Fruit fly (Drosophila melanogaster) whole organism, embryonic: ENCODE measurements around the gene CG9760.

Experiments used
- CG10267 ChIP-seq: fragments of 200-800 bp; sonication (Bioruptor generic); optimal IDR thresholded peaks from 2 replicates; lab custom pipeline; 2018; ENCODE audit warnings: missing biosample characterization, mild to moderate bottlenecking, missing genetic modification characterization, moderate library complexity
- CG10543 ChIP-seq: fragments of 200-800 bp; sonication (Bioruptor generic); optimal IDR thresholded peaks from 3 replicates; lab custom pipeline; 2017; ENCODE audit warnings: missing biosample characterization, mild to moderate bottlenecking, missing genetic modification characterization, moderate library complexity
- CG10654 ChIP-seq: fragments of 200-800 bp; sonication (Bioruptor generic); optimal IDR thresholded peaks from 2 replicates; lab custom pipeline; 2016; ENCODE audit warnings: missing biosample characterization, missing genetic modification characterization
- CG10959 ChIP-seq: fragments of 200-800 bp; sonication (Bioruptor generic); IDR thresholded peaks from 2 replicates; pipeline ENCODE4 v1.3.6; 2022; ENCODE audit warnings: missing biosample characterization, missing genetic modification characterization
- CG11398 ChIP-seq: fragments of 200-800 bp; sonication (Bioruptor generic); optimal IDR thresholded peaks from 2 replicates; lab custom pipeline; 2016; ENCODE audit warnings: missing biosample characterization, missing genetic modification characterization
- CG11504 ChIP-seq: fragments of 200-800 bp; sonication (Bioruptor generic); optimal IDR thresholded peaks from 3 replicates; lab custom pipeline; 2019; ENCODE audit warnings: missing biosample characterization, mild to moderate bottlenecking, missing genetic modification characterization, moderate library complexity
- CG11560 ChIP-seq: fragments of 200-800 bp; sonication (Bioruptor generic); IDR thresholded peaks from 3 replicates; pipeline ENCODE4 v1.3.6; 2022; ENCODE audit warnings: missing biosample characterization, missing genetic modification characterization
- CG12104 ChIP-seq: fragments of 200-800 bp; sonication (Bioruptor generic); optimal IDR thresholded peaks from 3 replicates; lab custom pipeline; 2016; ENCODE audit warnings: missing biosample characterization, missing genetic modification characterization
- CG1233 ChIP-seq: fragments of 200-800 bp; sonication (Bioruptor generic); optimal IDR thresholded peaks from 4 replicates; lab custom pipeline; 2018; ENCODE audit warnings: missing biosample characterization, mild to moderate bottlenecking, missing genetic modification characterization
- CG12659 ChIP-seq: fragments of 200-800 bp; sonication (Bioruptor generic); optimal IDR thresholded peaks from 3 replicates; lab custom pipeline; 2017; ENCODE audit warnings: mild to moderate bottlenecking, missing biosample characterization, missing genetic modification reagents, missing genetic modification characterization
- CG12744 ChIP-seq: fragments of 200-800 bp; sonication (Bioruptor generic); optimal IDR thresholded peaks from 2 replicates; lab custom pipeline; 2016; ENCODE audit warnings: missing biosample characterization, missing genetic modification characterization
- CG13424 ChIP-seq: fragments of 200-800 bp; sonication (Bioruptor generic); optimal IDR thresholded peaks from 2 replicates; lab custom pipeline; 2019; ENCODE audit warnings: missing biosample characterization, mild to moderate bottlenecking, missing genetic modification characterization, moderate library complexity
- CG13894 ChIP-seq: fragments of 200-800 bp; sonication (Bioruptor generic); optimal IDR thresholded peaks from 3 replicates; lab custom pipeline; 2018; ENCODE audit warnings: missing biosample characterization, mild to moderate bottlenecking, missing genetic modification characterization, moderate library complexity
- CG16863 ChIP-seq: fragments of 200-800 bp; sonication (Bioruptor generic); optimal IDR thresholded peaks from 3 replicates; lab custom pipeline; 2016; ENCODE audit warnings: missing biosample characterization, missing genetic modification characterization
- CG18619 ChIP-seq: fragments of 200-800 bp; sonication (Bioruptor generic); optimal IDR thresholded peaks from 3 replicates; lab custom pipeline; 2017; ENCODE audit warnings: missing biosample characterization, mild to moderate bottlenecking, missing genetic modification characterization
- CG2875 ChIP-seq: fragments of 200-800 bp; sonication (Bioruptor generic); optimal IDR thresholded peaks from 2 replicates; lab custom pipeline; 2017; ENCODE audit warnings: missing biosample characterization, mild to moderate bottlenecking, missing genetic modification characterization, missing genetic modification reagents
- CG31365 ChIP-seq: fragments of 200-800 bp; sonication (Bioruptor generic); optimal IDR thresholded peaks from 2 replicates; lab custom pipeline; 2018; ENCODE audit warnings: missing biosample characterization, mild to moderate bottlenecking, missing genetic modification characterization
- CG33557 ChIP-seq: fragments of 200-800 bp; sonication (Bioruptor generic); optimal IDR thresholded peaks from 2 replicates; lab custom pipeline; 2019; ENCODE audit warnings: missing biosample characterization, mild to moderate bottlenecking, missing genetic modification characterization, moderate library complexity
- CG3847 ChIP-seq: fragments of 200-800 bp; sonication (Bioruptor generic); IDR thresholded peaks from 2 replicates; pipeline ENCODE4 v1.3.6; 2022; ENCODE audit warnings: missing biosample characterization, missing genetic modification characterization
- CG42726 ChIP-seq: fragments of 200-800 bp; sonication (Bioruptor generic); IDR thresholded peaks from 2 replicates; pipeline ENCODE4 v1.3.6; 2022; ENCODE audit warnings: missing biosample characterization, missing genetic modification characterization; ENCODE audit not compliant: partially characterized antibody
- CG4404 ChIP-seq: fragments of 200-800 bp; sonication (Bioruptor generic); IDR thresholded peaks from 2 replicates; pipeline ENCODE4 v1.3.6; 2022; ENCODE audit warnings: missing biosample characterization, missing genetic modification characterization
- CG7963 ChIP-seq: fragments of 200-800 bp; sonication (Bioruptor generic); IDR thresholded peaks from 3 replicates; pipeline ENCODE4 v1.3.6; 2022; ENCODE audit warnings: missing biosample characterization, missing genetic modification characterization; ENCODE audit not compliant: partially characterized antibody
- CG8765 ChIP-seq: fragments of 200-800 bp; sonication (Bioruptor generic); IDR thresholded peaks from 2 replicates; pipeline ENCODE4 v1.3.6; 2022; ENCODE audit warnings: missing biosample characterization, missing genetic modification characterization
- CG9215 ChIP-seq: fragments of 200-800 bp; sonication (Bioruptor generic); IDR thresholded peaks from 2 replicates; pipeline ENCODE4 v1.3.6; 2022; ENCODE audit warnings: missing biosample characterization, missing genetic modification characterization
- CG9727 ChIP-seq: fragments of 200-800 bp; sonication (Bioruptor generic); optimal IDR thresholded peaks from 3 replicates; lab custom pipeline; 2017; ENCODE audit warnings: missing biosample characterization, mild to moderate bottlenecking, missing genetic modification characterization
- CG9876 ChIP-seq: fragments of 200-800 bp; sonication (Bioruptor generic); optimal IDR thresholded peaks from 2 replicates; lab custom pipeline; 2016; ENCODE audit warnings: missing biosample characterization, missing genetic modification characterization
- D19B ChIP-seq: fragments of 200-800 bp; sonication (Bioruptor generic); optimal IDR thresholded peaks from 2 replicates; lab custom pipeline; 2017; ENCODE audit warnings: missing biosample characterization, mild to moderate bottlenecking, missing genetic modification characterization
- Dek ChIP-seq: fragments of 200-800 bp; sonication (Bioruptor generic); optimal IDR thresholded peaks from 3 replicates; lab custom pipeline; 2019; ENCODE audit warnings: missing biosample characterization, mild to moderate bottlenecking, missing genetic modification characterization, moderate library complexity
- Dp ChIP-seq: fragments of 200-800 bp; sonication (Bioruptor generic); optimal IDR thresholded peaks from 2 replicates; lab custom pipeline; 2018; ENCODE audit warnings: missing biosample characterization, mild to moderate bottlenecking, missing genetic modification characterization, moderate library complexity
- Myb ChIP-seq: fragments of 200-800 bp; sonication (Bioruptor generic); optimal IDR thresholded peaks from 2 replicates; lab custom pipeline; 2016; ENCODE audit warnings: missing biosample characterization, missing genetic modification characterization
- Oli ChIP-seq: fragments of 200-800 bp; sonication (Bioruptor generic); optimal IDR thresholded peaks from 2 replicates; lab custom pipeline; 2018; ENCODE audit warnings: missing biosample characterization, mild to moderate bottlenecking, missing genetic modification characterization, moderate library complexity
- Spps ChIP-seq: fragments of 200-800 bp; sonication (Bioruptor generic); optimal IDR thresholded peaks from 2 replicates; lab custom pipeline; 2018; ENCODE audit warnings: missing biosample characterization, mild to moderate bottlenecking, missing genetic modification characterization
- ase ChIP-seq: fragments of 200-800 bp; sonication (Bioruptor generic); IDR thresholded peaks from 3 replicates; pipeline ENCODE4 v1.3.6; 2022; ENCODE audit warnings: missing biosample characterization, missing genetic modification characterization
- bowl ChIP-seq: fragments of 200-800 bp; sonication (Bioruptor generic); IDR thresholded peaks from 2 replicates; pipeline ENCODE4 v1.3.6; 2022; ENCODE audit warnings: missing biosample characterization, missing genetic modification characterization
- dm ChIP-seq: fragments of 200-800 bp; sonication (Bioruptor generic); optimal IDR thresholded peaks from 3 replicates; lab custom pipeline; 2016; ENCODE audit warnings: missing biosample characterization, missing genetic modification characterization
- dmrt11E ChIP-seq: fragments of 200-800 bp; sonication (Bioruptor generic); optimal IDR thresholded peaks from 3 replicates; lab custom pipeline; 2018; ENCODE audit warnings: missing biosample characterization, mild to moderate bottlenecking, missing genetic modification characterization, moderate library complexity
- dpn ChIP-seq, 2 experiments: fragments of 200-800 bp; sonication (Bioruptor generic); optimal IDR thresholded peaks; 3 replicates each; lab custom pipeline; 2016; ENCODE audit warnings: missing biosample characterization in 2 of 2, missing genetic modification characterization in 2 of 2
- eyg ChIP-seq: fragments of 200-800 bp; sonication (Bioruptor generic); optimal IDR thresholded peaks from 3 replicates; lab custom pipeline; 2016; ENCODE audit warnings: missing biosample characterization, missing genetic modification characterization
- fd102C ChIP-seq: fragments of 200-800 bp; sonication (Bioruptor generic); optimal IDR thresholded peaks from 2 replicates; lab custom pipeline; 2018; ENCODE audit warnings: missing biosample characterization, mild to moderate bottlenecking, missing genetic modification characterization, moderate library complexity
- gcm ChIP-seq: fragments of 200-800 bp; sonication (Bioruptor generic); optimal IDR thresholded peaks from 2 replicates; lab custom pipeline; 2019; ENCODE audit warnings: missing biosample characterization, mild to moderate bottlenecking, missing genetic modification characterization, moderate library complexity
- grn ChIP-seq: fragments of 200-800 bp; sonication (Bioruptor generic); optimal IDR thresholded peaks from 3 replicates; lab custom pipeline; 2017; ENCODE audit warnings: missing biosample characterization, missing genetic modification characterization
- hkb ChIP-seq, 2 experiments: fragments of 200-800 bp in 1 of 2; fragments of >200 bp in 1 of 2; sonication (Bioruptor generic) in 1 of 2; IDR thresholded peaks in 1 of 2; optimal IDR thresholded peaks in 1 of 2; 2 replicates each; pipeline versions ENCODE4 v1.3.6 to Lab custom; 2017 to 2022; ENCODE audit warnings: missing biosample characterization in 1 of 2, missing genetic modification characterization in 1 of 2
- lmd ChIP-seq: fragments of 200-800 bp; sonication (Bioruptor generic); IDR thresholded peaks from 2 replicates; pipeline ENCODE4 v1.3.6; 2022; ENCODE audit warnings: missing biosample characterization, missing genetic modification characterization
- lola ChIP-seq, 3 experiments: fragments of >200 bp in 2 of 3; fragments of 200-800 bp in 1 of 3; sonication (Bioruptor generic) in 1 of 3; optimal IDR thresholded peaks; 2 replicates each; lab custom pipeline; 2017 to 2019; ENCODE audit warnings: missing biosample characterization in 3 of 3, missing genetic modification characterization in 3 of 3, mild to moderate bottlenecking in 1 of 3, moderate library complexity in 1 of 3
- org-1 ChIP-seq: fragments of 200-800 bp; sonication (Bioruptor generic); optimal IDR thresholded peaks from 2 replicates; lab custom pipeline; 2017; ENCODE audit warnings: missing biosample characterization, missing genetic modification characterization
- sd ChIP-seq: fragments of 200-800 bp; sonication (Bioruptor generic); optimal IDR thresholded peaks from 3 replicates; lab custom pipeline; 2018; ENCODE audit warnings: missing biosample characterization, mild to moderate bottlenecking, missing genetic modification characterization, moderate library complexity
- shn ChIP-seq: fragments of 200-800 bp; sonication (Bioruptor generic); optimal IDR thresholded peaks from 3 replicates; lab custom pipeline; 2016; ENCODE audit warnings: missing biosample characterization, missing genetic modification characterization
- slou ChIP-seq: fragments of 200-800 bp; sonication (Bioruptor generic); optimal IDR thresholded peaks from 3 replicates; lab custom pipeline; 2016; ENCODE audit warnings: missing biosample characterization, missing genetic modification characterization
- stc ChIP-seq: fragments of 200-800 bp; sonication (Bioruptor generic); IDR thresholded peaks from 2 replicates; pipeline ENCODE4 v1.3.6; 2022; ENCODE audit warnings: missing biosample characterization, missing genetic modification characterization
- yki ChIP-seq: fragments of >200 bp; optimal IDR thresholded peaks from 3 replicates; lab custom pipeline; 2018

The CG9760 gene

dm6 chr3L:12131918-12132317 is 31.6 kb downstream of the CG9760 start, which contains the start of gene DEF8 (continued):
- TF ChIP-seq dpn (GFP tag; optimal IDR thresholded peaks at IDR 0.05; lab: Kevin White, UChicago) (peak; percentile 33 to 88), Dek (tag; lab: Kevin White, UChicago) (peak; percentile 86), hkb (optimal IDR thresholded peaks at IDR 0.05; lab: Kevin White, UChicago) (no peak), hkb (GFP tag; IDR thresholded peaks at IDR 0.05; lab: Robert Waterston, UW) (peak; percentile 89), shn (peak; percentile 26), Oli (tag; lab: Kevin White, UChicago) (peak; percentile 85), Myb (GFP tag; lab: Kevin White, UChicago) (peak; percentile 4), CG9876 (GFP tag; lab: Kevin White, UChicago) (no peak), org-1 (GFP tag; lab: Kevin White, UChicago) (peak; percentile 31), CG42726 (GFP tag; lab: Robert Waterston, UW) (0 out of 2 replicates have a peak, but pooled peaks have one; percentile 37), CG9215 (GFP tag; lab: Robert Waterston, UW) (peak; percentile 58), CG18619 (GFP tag; lab: Kevin White, UChicago) (peak; percentile 83), Dp (GFP tag; lab: Kevin White, UChicago) (peak; percentile 18), CG16863 (GFP tag; lab: Kevin White, UChicago) (peak; percentile 45), CG11504 (peak; percentile 92), D19B (GFP tag; lab: Kevin White, UChicago) (no peak), CG13424 (tag; lab: Kevin White, UChicago) (peak; percentile 87), CG12659 (GFP tag; lab: Kevin White, UChicago) (peak; percentile 87), CG12744 (no peak), fd102C (GFP tag; lab: Kevin White, UChicago) (no peak), CG11560 (tag; lab: Robert Waterston, UW) (peak; percentile 60; the same call in 1 of the 3 replicates), CG10543 (GFP tag; lab: Kevin White, UChicago) (peak; percentile 40), eyg (GFP tag; lab: Kevin White, UChicago) (no peak), Spps (peak; percentile 86), CG13894 (tag; lab: Kevin White, UChicago) (no peak), dmrt11E (peak; percentile 91), dm (GFP tag; lab: Kevin White, UChicago) (peak; percentile 63), CG33557 (GFP tag; lab: Kevin White, UChicago) (peak; percentile 78), CG3847 (GFP tag; lab: Robert Waterston, UW) (peak; percentile 71), CG10959 (GFP tag; lab: Robert Waterston, UW) (peak; percentile 76), CG10267 (peak; percentile 88), gcm (GFP tag; lab: Kevin White, UChicago) (peak; percentile 81), sd (tag; lab: Kevin White, UChicago) (peak; percentile 93), yki (no peak), CG9727 (GFP tag; lab: Kevin White, UChicago) (peak; percentile 88), lmd (GFP tag; lab: Robert Waterston, UW) (peak; percentile 76), CG10654 (GFP tag; lab: Kevin White, UChicago) (peak; percentile 77), stc (GFP tag; lab: Robert Waterston, UW) (peak; percentile 91), CG31365 (tag; lab: Kevin White, UChicago) (no peak), CG1233 (GFP tag; lab: Kevin White, UChicago) (peak; percentile 80), CG4404 (no peak), CG11398 (no peak), CG7963 (GFP tag; lab: Robert Waterston, UW) (no peak), slou (no peak), CG2875 (GFP tag; lab: Kevin White, UChicago) (peak; percentile 56), grn (GFP tag; lab: Kevin White, UChicago) (no peak), bowl (GFP tag; lab: Robert Waterston, UW) (peak; percentile 59; the same call in 1 of the 2 replicates), CG12104 (peak; percentile 76), lola (GFP tag; optimal IDR thresholded peaks at IDR 0.05; lab: Kevin White, UChicago) (peak in 1 of 3 experiments; percentile 91), CG8765 (GFP tag; lab: Robert Waterston, UW) (peak; percentile 26; the same call in 1 of the 2 replicates), ase (GFP tag; lab: Robert Waterston, UW) (peak; percentile 90)
